Worm (Caenorhabditis elegans) whole organism, L1 larva: ENCODE results near the gene W06D11.3.

Experiments used
- C04F5.9 ChIP-seq: sonication (generic microtip); optimal IDR thresholded peaks from 2 replicates; lab custom pipeline; 2016; ENCODE audit warnings: missing genetic modification characterization, missing compliant biosample characterization
- aha-1 ChIP-seq: fragments of 150-350 bp; optimal IDR thresholded peaks from 2 replicates; lab custom pipeline; 2014; ENCODE audit warnings: missing biosample characterization, missing genetic modification characterization
- alr-1 ChIP-seq: fragments of 200-800 bp; sonication (Bioruptor generic); optimal IDR thresholded peaks from 2 replicates; lab custom pipeline; 2018; ENCODE audit warnings: borderline replicate concordance, mild to moderate bottlenecking, missing genetic modification characterization, missing compliant biosample characterization
- ama-1 ChIP-seq: fragments of 150-350 bp; optimal IDR thresholded peaks from 2 replicates; lab custom pipeline; 2014
- ceh-8 ChIP-seq: fragments of 200-800 bp; sonication (Bioruptor generic); optimal IDR thresholded peaks from 2 replicates; lab custom pipeline; 2018; ENCODE audit warnings: mild to moderate bottlenecking, missing genetic modification characterization, moderate library complexity, missing compliant biosample characterization
- ceh-82 ChIP-seq, 3 experiments: fragments of 150-350 bp in 1 of 3; sonication (generic microtip) in 2 of 3; optimal IDR thresholded peaks; 2 replicates each; lab custom pipeline; 2014 to 2017; ENCODE audit warnings: missing biosample characterization in 3 of 3, missing genetic modification characterization in 3 of 3
- ceh-90 ChIP-seq: sonication (generic microtip); optimal IDR thresholded peaks from 2 replicates; lab custom pipeline; 2016; ENCODE audit warnings: missing genetic modification characterization, missing compliant biosample characterization
- ces-1 ChIP-seq: fragments of 150-350 bp; optimal IDR thresholded peaks from 2 replicates; lab custom pipeline; 2014; ENCODE audit warnings: missing biosample characterization, missing genetic modification reagents, missing genetic modification characterization
- efl-1 ChIP-seq, 4 experiments: fragments of 150-350 bp; optimal IDR thresholded peaks in 3 of 4; peaks in 1 of 4; 1 replicate in 1 of 4; 2 replicates in 3 of 4; lab custom pipeline; 2014; ENCODE audit warnings: missing biosample characterization in 2 of 4, missing genetic modification characterization in 2 of 4, missing genetic modification reagents in 2 of 4
- efl-3 ChIP-seq: fragments of 200-800 bp; sonication (Bioruptor generic); optimal IDR thresholded peaks from 2 replicates; lab custom pipeline; 2018; ENCODE audit warnings: mild to moderate bottlenecking, missing genetic modification characterization, missing compliant biosample characterization
- fos-1 ChIP-seq: fragments of 150-350 bp; optimal IDR thresholded peaks from 2 replicates; lab custom pipeline; 2014; ENCODE audit warnings: missing biosample characterization, missing genetic modification characterization
- grh-1 ChIP-seq: fragments of 200-800 bp; sonication (Bioruptor generic); IDR thresholded peaks from 2 replicates; pipeline ENCODE4 v1.3.6; 2022; ENCODE audit warnings: missing genetic modification reagents, missing genetic modification characterization, missing compliant biosample characterization
- hlh-17 ChIP-seq: fragments of 200-800 bp; sonication (Bioruptor generic); optimal IDR thresholded peaks from 2 replicates; lab custom pipeline; 2018; ENCODE audit warnings: missing genetic modification characterization, mild to moderate bottlenecking, missing compliant biosample characterization, moderate library complexity, borderline replicate concordance
- hlh-4 ChIP-seq: sonication (generic microtip); optimal IDR thresholded peaks from 2 replicates; lab custom pipeline; 2016; ENCODE audit warnings: mild to moderate bottlenecking, missing genetic modification characterization, missing compliant biosample characterization
- jun-1 ChIP-seq: fragments of 150-350 bp; optimal IDR thresholded peaks from 2 replicates; lab custom pipeline; 2014; ENCODE audit warnings: missing biosample characterization, missing genetic modification reagents, missing genetic modification characterization
- lin-14 ChIP-seq: fragments of 200-800 bp; sonication (Bioruptor generic); optimal IDR thresholded peaks from 2 replicates; lab custom pipeline; 2018; ENCODE audit warnings: mild to moderate bottlenecking, missing genetic modification characterization, moderate library complexity, missing compliant biosample characterization
- lin-15B ChIP-seq: fragments of 150-350 bp; sonication (generic microtip); optimal IDR thresholded peaks from 3 replicates; lab custom pipeline; 2014; ENCODE audit warnings: missing biosample characterization, missing genetic modification characterization
- lir-3 ChIP-seq: sonication (generic microtip); optimal IDR thresholded peaks from 2 replicates; lab custom pipeline; 2016; ENCODE audit warnings: mild to moderate bottlenecking, missing genetic modification characterization, moderate library complexity, missing compliant biosample characterization; ENCODE audit not compliant: poor library complexity
- lsy-2 ChIP-seq, 2 experiments: fragments of 150-350 bp; optimal IDR thresholded peaks; 2 replicates each; lab custom pipeline; 2014; ENCODE audit warnings: missing biosample characterization in 2 of 2, missing genetic modification characterization in 2 of 2
- mab-9 ChIP-seq: fragments of 200-800 bp; sonication (Bioruptor generic); IDR thresholded peaks from 2 replicates; pipeline ENCODE4 v1.3.6; 2022; ENCODE audit warnings: missing genetic modification reagents, missing genetic modification characterization, missing compliant biosample characterization
- mdl-1 ChIP-seq, 2 experiments: fragments of 150-350 bp; optimal IDR thresholded peaks; 2 replicates each; lab custom pipeline; 2014 to 2017; ENCODE audit warnings: missing biosample characterization in 2 of 2, missing genetic modification characterization in 2 of 2, inconsistent platforms in 1 of 2
- mep-1 ChIP-seq: fragments of 150-350 bp; optimal IDR thresholded peaks from 2 replicates; lab custom pipeline; 2014; ENCODE audit warnings: missing biosample characterization, missing genetic modification characterization
- nhr-11 ChIP-seq: fragments of 150-350 bp; optimal IDR thresholded peaks from 2 replicates; lab custom pipeline; 2014; ENCODE audit warnings: missing biosample characterization, missing genetic modification characterization
- nhr-12 ChIP-seq: sonication (generic microtip); optimal IDR thresholded peaks from 2 replicates; lab custom pipeline; 2017; ENCODE audit warnings: missing biosample characterization, missing genetic modification characterization
- nhr-20 ChIP-seq: sonication (generic microtip); optimal IDR thresholded peaks from 2 replicates; lab custom pipeline; 2016; ENCODE audit warnings: mild to moderate bottlenecking, missing genetic modification characterization, missing compliant biosample characterization
- nhr-71 ChIP-seq: sonication (generic microtip); optimal IDR thresholded peaks from 2 replicates; lab custom pipeline; 2016; ENCODE audit warnings: mild to moderate bottlenecking, missing genetic modification characterization, moderate library complexity, missing compliant biosample characterization
- nhr-84 ChIP-seq: sonication (generic microtip); optimal IDR thresholded peaks from 2 replicates; lab custom pipeline; 2017; ENCODE audit warnings: missing biosample characterization, missing genetic modification characterization
- pag-3 ChIP-seq: sonication (generic microtip); optimal IDR thresholded peaks from 2 replicates; lab custom pipeline; 2017; ENCODE audit warnings: missing genetic modification characterization, mild to moderate bottlenecking, missing compliant biosample characterization, antibody characterized with exemption, borderline replicate concordance; ENCODE audit not compliant: insufficient read depth
- snpc-4 ChIP-seq: fragments of 150-350 bp; optimal IDR thresholded peaks from 2 replicates; lab custom pipeline; 2014; ENCODE audit warnings: missing biosample characterization, missing genetic modification characterization
- sox-4 ChIP-seq: sonication (generic microtip); optimal IDR thresholded peaks from 2 replicates; lab custom pipeline; 2016; ENCODE audit warnings: missing genetic modification characterization, missing compliant biosample characterization
- sptf-1 ChIP-seq: fragments of 150-350 bp; optimal IDR thresholded peaks from 2 replicates; lab custom pipeline; 2014; ENCODE audit warnings: missing biosample characterization, missing genetic modification characterization
- unc-130 ChIP-seq: fragments of 150-350 bp; optimal IDR thresholded peaks from 2 replicates; lab custom pipeline; 2017; ENCODE audit warnings: missing biosample characterization, missing genetic modification characterization, inconsistent platforms
- unc-30 ChIP-seq: sonication (generic microtip); optimal IDR thresholded peaks from 2 replicates; lab custom pipeline; 2017; ENCODE audit warnings: missing biosample characterization, missing genetic modification characterization
- unc-62 ChIP-seq: fragments of 150-350 bp; optimal IDR thresholded peaks from 2 replicates; lab custom pipeline; 2014; ENCODE audit warnings: missing biosample characterization, missing genetic modification reagents, missing genetic modification characterization
- vab-15 ChIP-seq: sonication (generic microtip); optimal IDR thresholded peaks from 2 replicates; lab custom pipeline; 2017; ENCODE audit warnings: missing genotype, mild to moderate bottlenecking, missing genetic modification characterization, missing compliant biosample characterization

W06D11.3 gene

ce11 chrX:12275577-12275976 is 22.9 kb upstream of the W06D11.3 start, which contains the start of gene C04B4.6:
Gene C04B4.6 (minus strand): TSS chrX:12275677.
- TF ChIP-seq mdl-1 (tag; optimal IDR thresholded peaks at IDR 0.05; lab: Kevin White, UChicago) (no peak), unc-130 (no peak), efl-1 (optimal IDR thresholded peaks at IDR 0.05; lab: Kevin White, UChicago) (no peak), efl-1 (GFP tag; optimal IDR thresholded peaks at IDR 0.05 in 1 of 2; lab: Kevin White, UChicago) (no peak), ama-1 (no peak), lsy-2 (tag; optimal IDR thresholded peaks at IDR 0.05; lab: Kevin White, UChicago) (no peak), ceh-90 (tag; lab: Kevin White, UChicago) (no peak), fos-1 (no peak), lin-15B (no peak), unc-30 (tag; lab: Kevin White, UChicago) (no peak), nhr-20 (tag; lab: Kevin White, UChicago) (no peak), alr-1 (tag; lab: Kevin White, UChicago) (no peak), grh-1 (GFP tag; lab: Robert Waterston, UW) (no peak), snpc-4 (tag; lab: Kevin White, UChicago) (no peak), lin-14 (GFP tag; lab: Kevin White, UChicago) (no peak), mep-1 (tag; lab: Kevin White, UChicago) (no peak), hlh-17 (GFP tag; lab: Kevin White, UChicago) (no peak), unc-62 (GFP tag; lab: Kevin White, UChicago) (no peak)

- no peak for TF ChIP-seq nhr-11 (tag; lab: Kevin White, UChicago)
- no peak for TF ChIP-seq pag-3 (tag; lab: Kevin White, UChicago)
- no peak for TF ChIP-seq ces-1 (GFP tag; lab: Kevin White, UChicago)
- no peak for TF ChIP-seq vab-15 (tag; lab: Kevin White, UChicago)
These were observed 18.0 kb upstream of the W06D11.3 start, which contains the start of gene C04B4.1 for ce11 chrX:12280477-12280876. Gene C04B4.1 (plus strand): TSS chrX:12280777.

- TF ChIP-seq aha-1 (tag; lab: Kevin White, UChicago) = no peak
- no peak for TF ChIP-seq unc-30 (tag; lab: Kevin White, UChicago)
- TF ChIP-seq unc-130 = no peak
- TF ChIP-seq sox-4 (tag; lab: Kevin White, UChicago) = no peak
- no peak for TF ChIP-seq efl-3
- TF ChIP-seq hlh-4 (tag; lab: Kevin White, UChicago) = no peak
- no peak for TF ChIP-seq sptf-1
- no peak for TF ChIP-seq hlh-17 (GFP tag; lab: Kevin White, UChicago)
- no peak for TF ChIP-seq ces-1 (GFP tag; lab: Kevin White, UChicago)
- no peak for TF ChIP-seq jun-1 (tag; lab: Kevin White, UChicago)
- TF ChIP-seq ceh-82 (tag; optimal IDR thresholded peaks at IDR 0.05; lab: Kevin White, UChicago) = no peak
These were observed 15.6 kb upstream of the W06D11.3 start, which contains the start of gene C04B4.2 for ce11 chrX:12282911-12283310. Gene C04B4.2 (plus strand): TSS chrX:12283281.

- no peak for TF ChIP-seq nhr-84 (tag; lab: Kevin White, UChicago)
- TF ChIP-seq mab-9 = no peak
- TF ChIP-seq ceh-8 = no peak
- no peak for TF ChIP-seq lir-3 (tag; lab: Kevin White, UChicago)
- TF ChIP-seq nhr-71 (tag; lab: Kevin White, UChicago) = no peak
- TF ChIP-seq vab-15 (tag; lab: Kevin White, UChicago) = no peak
- no peak for TF ChIP-seq C04F5.9
These were observed 14.3 kb upstream of the W06D11.3 start for ce11 chrX:12284161-12284560.

ce11 chrX:12285496-12285895 is 13.0 kb upstream of the W06D11.3 start, which contains the start of gene lips-2:
Gene lips-2 (plus strand): TSS chrX:12285796.
- no peak for TF ChIP-seq nhr-12 (tag; lab: Kevin White, UChicago)
